Fruit fly (Drosophila melanogaster): Measurements from ENCODE around the gene CG33293.

- TF ChIP-seq CG8478 (optimal IDR thresholded peaks at IDR 0.05) (no peak), psq (optimal IDR thresholded peaks at IDR 0.05) (no peak), pan (optimal IDR thresholded peaks at IDR 0.05) (no peak), usp (GFP tag; optimal IDR thresholded peaks at IDR 0.05) (no peak)
Observed at dm6 chr3R:5232197-5232607, 8.3 kb downstream of the CG33293 start, which contains the start of the genes Kat60 and Mms19.
